Worm (Caenorhabditis elegans) whole organism, L4/young adult: ENCODE data around the gene M162.5.

Experiments
- W03F9.2 ChIP-seq: fragments of 150-350 bp; optimal IDR thresholded peaks from 2 replicates; lab custom pipeline; 2014; ENCODE audit warnings: missing biosample characterization, missing genetic modification characterization
- dao-5 ChIP-seq: sonication (generic microtip); optimal IDR thresholded peaks from 2 replicates; lab custom pipeline; 2016; ENCODE audit warnings: missing genotype, missing genetic modification characterization, moderate library complexity, missing compliant biosample characterization
- him-1 ChIP-seq: sonication (generic microtip); optimal IDR thresholded peaks from 2 replicates; lab custom pipeline; 2016; ENCODE audit warnings: missing genotype, missing genetic modification reagents, missing genetic modification characterization, missing compliant biosample characterization

The M162.5 gene

DNA sequence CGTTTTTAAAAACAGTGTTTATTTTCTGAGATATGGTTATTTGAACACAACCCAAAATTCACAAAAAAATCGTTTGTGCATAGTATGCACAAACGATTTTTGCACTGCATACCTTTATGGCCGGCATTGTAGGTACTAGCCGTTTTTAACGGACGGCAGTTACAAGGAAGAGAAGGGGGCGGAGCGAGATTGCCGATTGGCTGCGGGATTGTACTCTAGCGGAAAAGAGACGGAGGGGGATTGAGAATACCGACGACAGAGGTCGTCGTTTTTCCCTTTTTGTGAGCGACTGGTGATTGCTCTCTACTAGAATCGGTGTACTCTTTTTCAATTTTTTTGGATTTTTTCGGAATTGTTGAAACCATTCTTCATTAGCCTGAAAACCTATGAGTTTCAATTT lies 6.9 kb downstream of the M162.5 start:
- TF ChIP-seq him-1 (tag; lab: Kevin White, UChicago) (no peak), W03F9.2 (tag; lab: Kevin White, UChicago) (no peak), dao-5 (tag; lab: Kevin White, UChicago) (no peak)

DNA sequence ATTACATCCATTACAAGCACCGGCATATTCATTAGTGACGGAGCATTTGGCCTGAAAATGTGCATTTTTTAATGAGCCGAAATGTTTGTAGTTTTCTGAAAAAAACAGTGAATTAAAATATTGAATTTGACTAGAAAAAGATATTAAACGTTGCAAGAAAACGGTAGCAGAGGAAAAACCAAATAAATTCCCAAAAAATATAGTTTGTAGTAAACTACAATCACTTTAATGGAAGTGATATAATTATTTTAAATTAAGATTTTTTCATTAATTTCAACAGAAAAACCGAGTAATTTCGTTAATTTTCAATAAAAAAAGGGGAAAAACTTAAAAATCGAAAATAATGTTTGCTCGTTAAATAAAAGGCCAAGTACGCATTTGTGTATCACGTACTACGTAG lies 10.8 kb downstream of the M162.5 start, which contains the start of gene M162.15:
M162.15 (minus strand) TSS at position 101 of the 400 bp plus-strand sequence.
- TF ChIP-seq W03F9.2 (tag; lab: Kevin White, UChicago) = no peak
- TF ChIP-seq dao-5 (tag; lab: Kevin White, UChicago) = no peak
- TF ChIP-seq him-1 (tag; lab: Kevin White, UChicago) = no peak

DNA sequence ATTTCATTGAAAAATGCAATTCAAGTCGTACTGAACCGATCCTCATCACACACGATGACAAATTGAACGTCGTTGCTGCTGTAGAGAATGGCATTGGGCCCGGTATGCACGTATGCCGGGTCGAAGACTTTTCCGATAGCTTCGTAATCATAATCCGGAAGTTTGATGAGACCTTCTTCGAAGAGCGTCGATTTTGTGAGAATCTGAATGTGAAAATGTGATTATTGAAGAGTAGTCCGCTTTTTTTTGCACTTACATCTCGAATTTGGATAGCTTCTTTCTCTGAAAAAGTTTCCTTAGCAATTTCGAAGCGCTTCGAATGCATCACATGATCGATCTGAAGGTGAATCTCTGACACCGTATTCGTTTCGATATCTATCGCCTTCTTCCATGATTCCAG lies 16.4 kb downstream of the M162.5 start, which contains the start of gene fbxa-118:
fbxa-118 (minus strand) TSS at position 101 of the 400 bp plus-strand sequence.
- TF ChIP-seq dao-5 (tag; lab: Kevin White, UChicago) (no peak), him-1 (tag; lab: Kevin White, UChicago) (no peak), W03F9.2 (tag; lab: Kevin White, UChicago) (no peak)

DNA sequence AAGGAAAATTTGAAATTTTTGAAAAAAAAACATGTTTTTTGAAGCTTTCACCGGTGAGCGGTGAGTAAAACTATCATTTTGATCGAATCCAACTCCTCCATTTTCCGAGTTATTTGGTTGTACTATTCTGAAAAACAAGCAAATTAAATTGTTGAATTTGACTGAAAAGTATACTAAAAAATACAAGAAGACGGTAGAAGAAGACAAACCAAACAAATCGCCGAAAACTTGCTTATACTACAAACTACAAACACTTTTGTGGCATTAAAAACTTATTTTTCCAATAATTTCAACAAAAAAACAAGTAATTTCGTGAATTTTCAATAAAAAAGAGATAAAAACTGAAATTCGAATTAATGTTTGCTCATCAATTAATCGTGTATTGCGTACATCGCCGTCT lies 17.8 kb downstream of the M162.5 start, which contains the start of gene fbxa-194:
fbxa-194 (minus strand) TSS at position 101 of the 400 bp plus-strand sequence.
- no peak for TF ChIP-seq W03F9.2 (tag; lab: Kevin White, UChicago)
- TF ChIP-seq him-1 (tag; lab: Kevin White, UChicago) = no peak
- no peak for TF ChIP-seq dao-5 (tag; lab: Kevin White, UChicago)

DNA sequence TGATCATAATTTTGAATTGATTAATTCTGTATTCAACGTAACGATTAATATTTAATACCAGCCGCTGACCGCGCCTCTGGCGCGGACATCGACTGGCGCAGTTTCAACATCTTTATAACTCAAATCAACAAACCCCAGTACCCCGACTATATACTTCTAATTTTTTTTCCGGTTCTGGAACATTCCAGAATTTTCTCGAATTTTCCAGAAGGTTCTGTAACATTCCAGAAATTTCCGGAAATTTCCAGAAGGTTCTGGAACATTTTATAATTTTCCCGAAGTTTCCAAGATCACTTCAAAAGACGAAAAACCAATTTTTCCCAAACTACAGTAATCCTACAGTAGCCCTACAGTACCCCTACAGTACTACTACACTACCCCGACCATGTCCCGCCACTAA lies 18.4 kb downstream of the M162.5 start:
- TF ChIP-seq W03F9.2 (tag; lab: Kevin White, UChicago) (no peak), him-1 (tag; lab: Kevin White, UChicago) (no peak), dao-5 (tag; lab: Kevin White, UChicago) (no peak)

DNA sequence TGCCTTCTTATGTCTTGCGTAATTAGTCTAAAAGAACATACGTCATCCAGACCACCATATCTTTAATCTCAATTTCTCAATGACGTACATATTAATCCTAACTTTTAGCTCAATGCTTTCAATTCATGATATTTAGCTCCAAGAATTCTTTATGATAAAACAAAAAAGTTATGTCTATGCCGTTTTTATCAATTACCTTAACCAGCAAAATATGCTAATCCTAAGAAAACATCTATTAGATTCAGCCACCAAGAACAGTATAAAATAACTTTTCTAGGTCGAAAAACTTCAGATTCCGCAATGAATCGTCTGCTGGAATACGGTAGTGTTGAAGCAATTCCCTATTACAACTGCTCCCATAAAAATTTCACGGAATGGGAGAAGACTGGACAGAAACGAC lies 23.0 kb downstream of the M162.5 start, which contains the start of gene srt-45:
srt-45 (plus strand) TSS at position 301 of the 400 bp plus-strand sequence.
- TF ChIP-seq him-1 (tag; lab: Kevin White, UChicago) (no peak), dao-5 (tag; lab: Kevin White, UChicago) (no peak), W03F9.2 (tag; lab: Kevin White, UChicago) (no peak)

DNA sequence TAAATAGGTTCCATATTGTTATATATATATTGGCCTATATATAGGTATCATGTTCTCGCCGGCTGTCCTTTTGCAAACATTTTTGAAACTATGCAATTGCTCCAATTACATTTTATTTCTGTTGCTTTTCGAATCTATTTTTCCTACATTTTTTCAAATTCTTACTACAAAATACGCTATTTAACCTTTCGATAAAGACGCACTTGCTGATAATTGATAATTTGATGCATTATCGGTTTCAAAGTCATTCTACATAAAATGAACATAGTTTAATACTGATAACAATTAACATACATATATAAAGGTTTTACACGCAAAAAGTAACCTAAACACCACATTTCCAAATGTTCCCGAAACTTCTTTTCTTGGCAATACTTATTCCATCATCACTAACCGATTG lies 27.5 kb downstream of the M162.5 start, which contains the start of gene clec-258:
clec-258 (plus strand) TSS at position 81 of the 400 bp plus-strand sequence.
- no peak for TF ChIP-seq him-1 (tag; lab: Kevin White, UChicago)
- TF ChIP-seq dao-5 (tag; lab: Kevin White, UChicago) = no peak
- no peak for TF ChIP-seq W03F9.2 (tag; lab: Kevin White, UChicago)

DNA sequence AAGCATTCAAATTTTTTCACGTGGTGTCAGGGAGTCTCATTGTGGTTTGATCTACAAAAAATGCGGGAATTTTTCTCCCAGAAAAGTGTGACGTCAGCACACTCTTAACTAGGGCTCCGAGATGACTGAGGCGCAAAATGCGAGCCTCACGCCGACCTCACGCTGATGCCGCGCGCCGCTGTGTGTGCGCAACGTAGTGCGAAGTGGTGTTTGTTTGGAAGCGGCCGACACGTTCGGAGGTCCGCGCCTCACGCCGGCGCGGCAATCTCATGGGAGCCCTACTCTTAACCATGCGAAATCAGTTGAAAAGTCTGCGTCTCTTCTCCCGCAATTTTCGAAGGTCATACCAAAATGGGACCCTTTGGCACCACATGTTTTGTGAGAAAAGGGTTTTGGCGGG lies 29.4 kb downstream of the M162.5 start:
- TF ChIP-seq W03F9.2 (tag; lab: Kevin White, UChicago) (no peak), him-1 (tag; lab: Kevin White, UChicago) (no peak), dao-5 (tag; lab: Kevin White, UChicago) (no peak)

DNA sequence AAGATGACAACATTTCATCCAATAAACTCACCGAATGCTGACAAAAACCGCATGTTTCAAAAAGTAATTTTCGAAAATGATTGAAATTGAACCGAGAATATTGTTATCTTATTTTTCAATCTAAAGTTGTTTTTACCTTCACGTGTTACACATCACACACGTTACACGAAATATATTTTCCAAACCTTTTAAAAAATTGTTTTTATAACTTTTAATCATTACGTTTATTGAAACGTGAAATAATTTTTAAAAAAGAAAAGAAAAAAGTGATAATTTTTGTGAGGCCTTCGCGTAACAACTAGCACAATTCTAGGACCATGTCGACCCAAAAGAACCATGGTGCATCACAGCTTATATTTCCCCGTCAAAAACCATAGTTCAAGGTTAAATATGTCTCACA lies 34.1 kb downstream of the M162.5 start, which contains the start of gene M162.7:
M162.7 (minus strand) TSS at position 101 of the 400 bp plus-strand sequence.
- no peak for TF ChIP-seq him-1 (tag; lab: Kevin White, UChicago)
- no peak for TF ChIP-seq dao-5 (tag; lab: Kevin White, UChicago)
- TF ChIP-seq W03F9.2 (tag; lab: Kevin White, UChicago) = no peak

DNA sequence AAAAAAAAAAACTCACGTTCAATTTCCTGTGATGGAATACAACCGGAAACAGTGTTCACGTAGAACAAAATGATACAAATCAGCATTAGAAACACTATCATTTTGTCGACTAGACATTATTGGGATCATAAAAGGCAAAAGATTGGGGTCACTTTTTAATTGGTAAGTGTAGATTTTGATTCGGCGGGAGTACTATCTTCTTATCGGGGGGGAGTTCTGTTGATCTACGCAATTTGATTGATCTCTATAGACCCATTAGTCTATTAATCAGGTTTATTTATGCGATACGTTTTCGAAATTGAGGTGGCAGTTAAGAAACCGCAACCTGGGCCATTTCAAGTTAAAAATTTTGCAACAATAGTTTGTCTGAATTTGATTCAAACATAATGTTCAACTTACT lies 40.2 kb downstream of the M162.5 start, which contains the start of gene Y116F11B.2:
Y116F11B.2 (minus strand) TSS at position 101 of the 400 bp plus-strand sequence.
- TF ChIP-seq dao-5 (tag; lab: Kevin White, UChicago) (no peak), W03F9.2 (tag; lab: Kevin White, UChicago) (no peak), him-1 (tag; lab: Kevin White, UChicago) (no peak)

DNA sequence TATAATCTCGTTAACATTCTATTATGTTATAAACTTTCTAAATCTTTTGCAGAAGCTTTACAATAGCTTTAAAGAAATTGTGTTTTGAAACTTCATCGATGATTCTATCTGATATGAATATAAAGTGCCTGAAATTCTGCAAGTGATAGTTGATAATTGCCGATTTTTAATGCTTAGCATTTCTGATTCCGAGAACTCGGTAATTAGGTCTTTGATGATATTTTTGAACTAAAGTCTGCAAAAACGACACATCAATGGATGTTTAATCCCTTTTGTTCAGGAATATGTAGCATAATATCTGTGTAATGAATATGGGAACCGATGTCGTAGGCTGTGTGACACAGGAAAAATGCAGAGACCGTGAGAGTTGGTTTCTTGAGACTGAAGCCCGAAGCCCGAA lies 41.9 kb downstream of the M162.5 start:
- TF ChIP-seq dao-5 (tag; lab: Kevin White, UChicago) (no peak), W03F9.2 (tag; lab: Kevin White, UChicago) (no peak), him-1 (tag; lab: Kevin White, UChicago) (no peak)

DNA sequence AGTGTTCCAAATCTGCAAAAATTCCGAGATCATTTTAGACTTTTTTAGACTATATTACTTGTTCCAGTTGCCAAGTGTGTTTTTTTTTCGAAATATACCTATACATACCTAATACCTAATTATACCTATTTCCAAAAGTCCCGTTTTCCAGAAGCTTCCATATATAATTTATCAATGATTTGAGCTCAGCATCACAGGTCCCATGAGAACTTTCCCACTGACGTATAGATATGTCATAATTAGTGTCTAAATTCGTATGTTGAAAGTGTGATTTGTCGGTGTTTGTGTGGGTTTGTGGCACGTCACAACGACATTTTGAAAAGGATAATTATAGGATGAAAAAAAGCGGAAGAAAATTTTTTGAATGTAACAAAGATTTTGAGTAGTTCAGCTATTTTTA lies 44.7 kb downstream of the M162.5 start:
- TF ChIP-seq dao-5 (tag; lab: Kevin White, UChicago) = no peak
- no peak for TF ChIP-seq him-1 (tag; lab: Kevin White, UChicago)
- TF ChIP-seq W03F9.2 (tag; lab: Kevin White, UChicago) = no peak

DNA sequence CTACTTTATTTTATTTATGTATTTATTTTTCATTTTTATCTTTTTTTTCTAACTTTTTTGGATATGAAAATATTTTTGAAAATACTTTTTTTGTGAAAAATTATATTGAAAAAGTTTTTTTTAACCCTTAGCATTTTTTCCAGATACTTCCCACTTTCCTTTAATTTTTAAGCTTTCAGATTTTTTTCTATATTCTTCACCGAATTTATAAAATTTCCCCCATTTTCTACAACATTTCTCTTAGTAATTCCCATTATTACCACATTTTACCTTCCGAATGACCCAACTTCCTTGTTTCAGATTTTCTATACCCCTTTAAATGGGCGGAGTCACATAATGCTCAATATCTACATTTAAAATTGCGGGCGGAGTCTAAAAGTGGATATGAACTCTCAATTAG lies 54.0 kb downstream of the M162.5 start, which contains the start of gene daf-28:
daf-28 (plus strand) TSS at position 301 of the 400 bp plus-strand sequence.
- TF ChIP-seq dao-5 (tag; lab: Kevin White, UChicago) (no peak), him-1 (tag; lab: Kevin White, UChicago) (no peak), W03F9.2 (tag; lab: Kevin White, UChicago) (no peak)
